Worm (Caenorhabditis elegans) whole organism, L1 larva: ENCODE measurements around the gene dnc-4.

Experiments
- C34B4.2 ChIP-seq: sonication (generic microtip); optimal IDR thresholded peaks from 2 replicates; lab custom pipeline; 2017; ENCODE audit warnings: mild to moderate bottlenecking, missing genetic modification characterization, missing compliant biosample characterization
- F16B12.6 ChIP-seq: fragments of 150-350 bp; optimal IDR thresholded peaks from 2 replicates; lab custom pipeline; 2014; ENCODE audit warnings: missing biosample characterization, missing genetic modification characterization
- alr-1 ChIP-seq: fragments of 200-800 bp; sonication (Bioruptor generic); optimal IDR thresholded peaks from 2 replicates; lab custom pipeline; 2018; ENCODE audit warnings: borderline replicate concordance, mild to moderate bottlenecking, missing genetic modification characterization, missing compliant biosample characterization
- aly-2 ChIP-seq: fragments of 150-350 bp; optimal IDR thresholded peaks from 2 replicates; lab custom pipeline; 2014; ENCODE audit warnings: missing biosample characterization, missing genetic modification characterization
- ama-1 ChIP-seq: fragments of 150-350 bp; optimal IDR thresholded peaks from 2 replicates; lab custom pipeline; 2014
- blmp-1 ChIP-seq: fragments of 150-350 bp; optimal IDR thresholded peaks from 2 replicates; lab custom pipeline; 2014; ENCODE audit warnings: missing biosample characterization, missing genetic modification characterization
- ceh-8 ChIP-seq: fragments of 200-800 bp; sonication (Bioruptor generic); optimal IDR thresholded peaks from 2 replicates; lab custom pipeline; 2018; ENCODE audit warnings: mild to moderate bottlenecking, missing genetic modification characterization, moderate library complexity, missing compliant biosample characterization
- ceh-82 ChIP-seq, 3 experiments: fragments of 150-350 bp in 1 of 3; sonication (generic microtip) in 2 of 3; optimal IDR thresholded peaks; 2 replicates each; lab custom pipeline; 2014 to 2017; ENCODE audit warnings: missing biosample characterization in 3 of 3, missing genetic modification characterization in 3 of 3
- ceh-88 ChIP-seq: fragments of 200-800 bp; sonication (Bioruptor generic); IDR thresholded peaks from 2 replicates; pipeline ENCODE4 v1.3.6; 2022; ENCODE audit warnings: missing genetic modification characterization, missing compliant biosample characterization
- ceh-90 ChIP-seq: sonication (generic microtip); optimal IDR thresholded peaks from 2 replicates; lab custom pipeline; 2016; ENCODE audit warnings: missing genetic modification characterization, missing compliant biosample characterization
- ces-1 ChIP-seq: fragments of 150-350 bp; optimal IDR thresholded peaks from 2 replicates; lab custom pipeline; 2014; ENCODE audit warnings: missing biosample characterization, missing genetic modification reagents, missing genetic modification characterization
- dpl-1 ChIP-seq, 3 experiments: fragments of 150-350 bp in 2 of 3; sonication (generic microtip) in 1 of 3; optimal IDR thresholded peaks; 2 replicates each; lab custom pipeline; 2014 to 2017; ENCODE audit warnings: missing biosample characterization in 3 of 3, missing genetic modification characterization in 3 of 3, missing genetic modification reagents in 3 of 3
- dsc-1 ChIP-seq: sonication (generic microtip); optimal IDR thresholded peaks from 2 replicates; lab custom pipeline; 2016; ENCODE audit warnings: mild to moderate bottlenecking, missing genetic modification characterization, missing compliant biosample characterization
- efl-1 ChIP-seq, 4 experiments: fragments of 150-350 bp; optimal IDR thresholded peaks in 3 of 4; peaks in 1 of 4; 1 replicate in 1 of 4; 2 replicates in 3 of 4; lab custom pipeline; 2014; ENCODE audit warnings: missing biosample characterization in 2 of 4, missing genetic modification characterization in 2 of 4, missing genetic modification reagents in 2 of 4
- efl-3 ChIP-seq: fragments of 200-800 bp; sonication (Bioruptor generic); optimal IDR thresholded peaks from 2 replicates; lab custom pipeline; 2018; ENCODE audit warnings: mild to moderate bottlenecking, missing genetic modification characterization, missing compliant biosample characterization
- egl-13 ChIP-seq: sonication (generic microtip); optimal IDR thresholded peaks from 2 replicates; lab custom pipeline; 2016; ENCODE audit warnings: missing genotype, missing genetic modification reagents, missing genetic modification characterization, missing compliant biosample characterization
- elt-3 ChIP-seq, 6 experiments: fragments of 150-350 bp in 1 of 6; sonication (generic microtip); optimal IDR thresholded peaks; 2 replicates each; lab custom pipeline; 2017 to 2018; ENCODE audit warnings: missing biosample characterization in 6 of 6, missing genetic modification characterization in 6 of 6, inconsistent platforms in 1 of 6
- fkh-4 ChIP-seq: sonication (generic microtip); optimal IDR thresholded peaks from 2 replicates; lab custom pipeline; 2016; ENCODE audit warnings: missing compliant biosample characterization, missing genetic modification characterization, borderline replicate concordance
- fos-1 ChIP-seq: fragments of 150-350 bp; optimal IDR thresholded peaks from 2 replicates; lab custom pipeline; 2014; ENCODE audit warnings: missing biosample characterization, missing genetic modification characterization
- hlh-17 ChIP-seq: fragments of 200-800 bp; sonication (Bioruptor generic); optimal IDR thresholded peaks from 2 replicates; lab custom pipeline; 2018; ENCODE audit warnings: missing genetic modification characterization, mild to moderate bottlenecking, missing compliant biosample characterization, moderate library complexity, borderline replicate concordance
- hlh-4 ChIP-seq: sonication (generic microtip); optimal IDR thresholded peaks from 2 replicates; lab custom pipeline; 2016; ENCODE audit warnings: mild to moderate bottlenecking, missing genetic modification characterization, missing compliant biosample characterization
- hpl-2 ChIP-seq: fragments of 150-350 bp; optimal IDR thresholded peaks from 2 replicates; lab custom pipeline; 2014; ENCODE audit warnings: missing biosample characterization, missing genetic modification reagents, missing genetic modification characterization
- irx-1 ChIP-seq: sonication (generic microtip); optimal IDR thresholded peaks from 2 replicates; lab custom pipeline; 2016; ENCODE audit warnings: missing genetic modification characterization, missing compliant biosample characterization
- jun-1 ChIP-seq: fragments of 150-350 bp; optimal IDR thresholded peaks from 2 replicates; lab custom pipeline; 2014; ENCODE audit warnings: missing biosample characterization, missing genetic modification reagents, missing genetic modification characterization
- lin-13 ChIP-seq: fragments of 150-350 bp; optimal IDR thresholded peaks from 2 replicates; lab custom pipeline; 2014; ENCODE audit warnings: missing biosample characterization, missing genetic modification reagents, missing genetic modification characterization
- lin-14 ChIP-seq: fragments of 200-800 bp; sonication (Bioruptor generic); optimal IDR thresholded peaks from 2 replicates; lab custom pipeline; 2018; ENCODE audit warnings: mild to moderate bottlenecking, missing genetic modification characterization, moderate library complexity, missing compliant biosample characterization
- lin-15B ChIP-seq: fragments of 150-350 bp; sonication (generic microtip); optimal IDR thresholded peaks from 3 replicates; lab custom pipeline; 2014; ENCODE audit warnings: missing biosample characterization, missing genetic modification characterization
- lin-35 ChIP-seq, 2 experiments: fragments of 150-350 bp; optimal IDR thresholded peaks; 2 replicates each; lab custom pipeline; 2014; ENCODE audit warnings: missing biosample characterization in 2 of 2, missing genetic modification characterization in 2 of 2, missing genetic modification reagents in 2 of 2
- lin-39 ChIP-seq: fragments of 150-350 bp; optimal IDR thresholded peaks from 2 replicates; lab custom pipeline; 2014; ENCODE audit warnings: missing biosample characterization, missing genetic modification reagents, missing genetic modification characterization
- mab-9 ChIP-seq: fragments of 200-800 bp; sonication (Bioruptor generic); IDR thresholded peaks from 2 replicates; pipeline ENCODE4 v1.3.6; 2022; ENCODE audit warnings: missing genetic modification reagents, missing genetic modification characterization, missing compliant biosample characterization
- mdl-1 ChIP-seq, 2 experiments: fragments of 150-350 bp; optimal IDR thresholded peaks; 2 replicates each; lab custom pipeline; 2014 to 2017; ENCODE audit warnings: missing biosample characterization in 2 of 2, missing genetic modification characterization in 2 of 2, inconsistent platforms in 1 of 2
- nhr-11 ChIP-seq: fragments of 150-350 bp; optimal IDR thresholded peaks from 2 replicates; lab custom pipeline; 2014; ENCODE audit warnings: missing biosample characterization, missing genetic modification characterization
- nhr-20 ChIP-seq: sonication (generic microtip); optimal IDR thresholded peaks from 2 replicates; lab custom pipeline; 2016; ENCODE audit warnings: mild to moderate bottlenecking, missing genetic modification characterization, missing compliant biosample characterization
- nhr-28 ChIP-seq: fragments of 150-350 bp; optimal IDR thresholded peaks from 2 replicates; lab custom pipeline; 2014; ENCODE audit warnings: missing biosample characterization, missing genetic modification characterization
- nhr-71 ChIP-seq: sonication (generic microtip); optimal IDR thresholded peaks from 2 replicates; lab custom pipeline; 2016; ENCODE audit warnings: mild to moderate bottlenecking, missing genetic modification characterization, moderate library complexity, missing compliant biosample characterization
- nhr-76 ChIP-seq: sonication (generic microtip); optimal IDR thresholded peaks from 2 replicates; lab custom pipeline; 2017; ENCODE audit warnings: missing biosample characterization, missing genetic modification characterization
- nhr-77 ChIP-seq: fragments of 150-350 bp; optimal IDR thresholded peaks from 2 replicates; lab custom pipeline; 2014; ENCODE audit warnings: missing biosample characterization, missing genetic modification characterization
- nhr-84 ChIP-seq: sonication (generic microtip); optimal IDR thresholded peaks from 2 replicates; lab custom pipeline; 2017; ENCODE audit warnings: missing biosample characterization, missing genetic modification characterization
- nhr-85 ChIP-seq: sonication (generic microtip); peaks from one replicate; lab custom pipeline; 2016; ENCODE audit warnings: missing genetic modification characterization, inconsistent platforms, missing compliant biosample characterization
- nhr-90 ChIP-seq: sonication (generic microtip); optimal IDR thresholded peaks from 2 replicates; lab custom pipeline; 2016; ENCODE audit warnings: mild to moderate bottlenecking, missing genetic modification characterization, missing compliant biosample characterization; ENCODE audit not compliant: poor library complexity
- pqm-1 ChIP-seq: sonication (generic microtip); optimal IDR thresholded peaks from 3 replicates; lab custom pipeline; 2017; ENCODE audit warnings: missing biosample characterization, missing genetic modification characterization
- rnt-1 ChIP-seq: sonication (generic microtip); optimal IDR thresholded peaks from 2 replicates; lab custom pipeline; 2016; ENCODE audit warnings: mild to moderate bottlenecking, missing genetic modification characterization, moderate library complexity, missing compliant biosample characterization
- skn-1 ChIP-seq: fragments of 150-350 bp; optimal IDR thresholded peaks from 2 replicates; lab custom pipeline; 2014; ENCODE audit warnings: missing biosample characterization, missing genetic modification characterization
- snpc-4 ChIP-seq: fragments of 150-350 bp; optimal IDR thresholded peaks from 2 replicates; lab custom pipeline; 2014; ENCODE audit warnings: missing biosample characterization, missing genetic modification characterization
- snu-23 ChIP-seq: sonication (generic microtip); optimal IDR thresholded peaks from 2 replicates; lab custom pipeline; 2016; ENCODE audit warnings: missing genetic modification characterization, missing compliant biosample characterization
- sox-4 ChIP-seq: sonication (generic microtip); optimal IDR thresholded peaks from 2 replicates; lab custom pipeline; 2016; ENCODE audit warnings: missing genetic modification characterization, missing compliant biosample characterization
- sptf-1 ChIP-seq: fragments of 150-350 bp; optimal IDR thresholded peaks from 2 replicates; lab custom pipeline; 2014; ENCODE audit warnings: missing biosample characterization, missing genetic modification characterization
- sup-37 ChIP-seq: fragments of 200-800 bp; sonication (Bioruptor generic); optimal IDR thresholded peaks from 2 replicates; lab custom pipeline; 2018; ENCODE audit warnings: mild to moderate bottlenecking, missing genetic modification characterization, missing compliant biosample characterization
- swsn-7 ChIP-seq: sonication (generic microtip); optimal IDR thresholded peaks from 2 replicates; lab custom pipeline; 2016; ENCODE audit warnings: missing genetic modification characterization, missing compliant biosample characterization
- tlp-1 ChIP-seq: fragments of 150-350 bp; optimal IDR thresholded peaks from 2 replicates; lab custom pipeline; 2014; ENCODE audit warnings: missing biosample characterization, missing genetic modification characterization
- unc-98 ChIP-seq: fragments of 200-800 bp; sonication (Bioruptor generic); IDR thresholded peaks from 2 replicates; pipeline ENCODE4 v1.3.6; 2022; ENCODE audit warnings: missing genetic modification characterization, missing compliant biosample characterization
- xbp-1 ChIP-seq: sonication (generic microtip); optimal IDR thresholded peaks from 2 replicates; lab custom pipeline; 2016; ENCODE audit warnings: missing genetic modification characterization, missing compliant biosample characterization
- zag-1 ChIP-seq: fragments of 150-350 bp; optimal IDR thresholded peaks from 2 replicates; lab custom pipeline; 2014; ENCODE audit warnings: missing biosample characterization, missing genetic modification characterization
- zip-4 ChIP-seq: fragments of 200-800 bp; sonication (Bioruptor generic); optimal IDR thresholded peaks from 2 replicates; lab custom pipeline; 2018; ENCODE audit warnings: mild to moderate bottlenecking, missing genetic modification characterization, moderate library complexity, missing compliant biosample characterization

The dnc-4 gene

ce11 chrIV:8028372-8028771 is 8.8 kb upstream of the dnc-4 start (continued):
- peak; percentile 5 to 22 for TF ChIP-seq efl-1 (optimal IDR thresholded peaks at IDR 0.05; lab: Kevin White, UChicago)
- peak; percentile 2 to 90 for TF ChIP-seq efl-1 (GFP tag; optimal IDR thresholded peaks at IDR 0.05 in 1 of 2; lab: Kevin White, UChicago)
- TF ChIP-seq nhr-11: no peak
- TF ChIP-seq nhr-20 (tag; lab: Kevin White, UChicago): peak; percentile 99
- no peak for TF ChIP-seq zip-4
- TF ChIP-seq ceh-88 (GFP tag; lab: Robert Waterston, UW): no peak
- TF ChIP-seq irx-1 (tag; lab: Kevin White, UChicago): peak; percentile 56
- TF ChIP-seq ama-1 (lab: Kevin White, UChicago): no peak
- peak; percentile 99 for TF ChIP-seq nhr-85
- TF ChIP-seq sox-4: no peak
- no peak for TF ChIP-seq ces-1
- TF ChIP-seq snu-23 (GFP tag; lab: Kevin White, UChicago): peak; percentile 89
- peak in 1 of 2 experiments; percentile 98 for TF ChIP-seq mdl-1 (tag; optimal IDR thresholded peaks at IDR 0.05; lab: Kevin White, UChicago)
- TF ChIP-seq nhr-28 (tag; lab: Kevin White, UChicago): no peak
- TF ChIP-seq lin-13 (GFP tag; lab: Kevin White, UChicago): peak; percentile 43
- no peak for TF ChIP-seq lin-15B (tag; lab: Kevin White, UChicago)
- TF ChIP-seq skn-1 (tag; lab: Kevin White, UChicago): no peak
- TF ChIP-seq alr-1: no peak
- no peak for TF ChIP-seq F16B12.6
- TF ChIP-seq blmp-1 (tag; lab: Kevin White, UChicago): peak; percentile 93
- TF ChIP-seq nhr-90 (tag; lab: Kevin White, UChicago): peak; percentile 95
- peak; percentile 95 for TF ChIP-seq lin-14 (GFP tag; lab: Kevin White, UChicago)
- TF ChIP-seq ceh-82 (tag; optimal IDR thresholded peaks at IDR 0.05; lab: Kevin White, UChicago): peak in 1 of 3 experiments; percentile 1
- no peak for TF ChIP-seq efl-3 (GFP tag; lab: Kevin White, UChicago)
- TF ChIP-seq tlp-1 (tag; lab: Kevin White, UChicago): no peak
- TF ChIP-seq hpl-2 (GFP tag; lab: Kevin White, UChicago): no peak
- no peak for TF ChIP-seq fkh-4
- TF ChIP-seq elt-3 (tag; optimal IDR thresholded peaks at IDR 0.05; lab: Kevin White, UChicago): peak in 5 of 6 experiments; percentile 90 to 99 (median 91)
- no peak for TF ChIP-seq unc-98 (GFP tag; lab: Robert Waterston, UW)
- no peak for TF ChIP-seq lin-39
- TF ChIP-seq nhr-71: peak; percentile 97
- no peak for TF ChIP-seq egl-13
- no peak for TF ChIP-seq sptf-1 (tag; lab: Kevin White, UChicago)
- TF ChIP-seq ceh-8 (GFP tag; lab: Kevin White, UChicago): no peak
- no peak for TF ChIP-seq ceh-90 (tag; lab: Kevin White, UChicago)
- no peak for TF ChIP-seq aly-2 (tag; lab: Kevin White, UChicago)
- TF ChIP-seq hlh-17 (GFP tag; lab: Kevin White, UChicago): no peak
- no peak for TF ChIP-seq nhr-84
- no peak for TF ChIP-seq rnt-1
- no peak for TF ChIP-seq C34B4.2
- no peak for TF ChIP-seq sup-37 (GFP tag; lab: Kevin White, UChicago)
- TF ChIP-seq jun-1 (tag; lab: Kevin White, UChicago): peak; percentile 20
- no peak for TF ChIP-seq hlh-4 (tag; lab: Kevin White, UChicago)
- no peak for TF ChIP-seq mab-9 (GFP tag; lab: Robert Waterston, UW)
- TF ChIP-seq lin-35 (GFP tag; optimal IDR thresholded peaks at IDR 0.05; lab: Kevin White, UChicago): peak in 1 of 2 experiments; percentile 86
- TF ChIP-seq pqm-1 (tag; lab: Kevin White, UChicago): peak; percentile 66
- peak; percentile 38 for TF ChIP-seq xbp-1
- TF ChIP-seq snpc-4: no peak
- no peak for TF ChIP-seq zag-1 (tag; lab: Kevin White, UChicago)
- TF ChIP-seq nhr-76 (tag; lab: Kevin White, UChicago): no peak
- peak; percentile 28 for TF ChIP-seq swsn-7 (tag; lab: Kevin White, UChicago)
- no peak for TF ChIP-seq dsc-1 (tag; lab: Kevin White, UChicago)
- TF ChIP-seq nhr-77 (tag; lab: Kevin White, UChicago): no peak
- TF ChIP-seq fos-1 (tag; lab: Kevin White, UChicago): no peak
- peak; percentile 53 to 58 (median 56) for TF ChIP-seq dpl-1 (GFP tag; optimal IDR thresholded peaks at IDR 0.05; lab: Kevin White, UChicago)
